Fruit fly (Drosophila melanogaster): Measurements from ENCODE around the gene CG42458.

DNA sequence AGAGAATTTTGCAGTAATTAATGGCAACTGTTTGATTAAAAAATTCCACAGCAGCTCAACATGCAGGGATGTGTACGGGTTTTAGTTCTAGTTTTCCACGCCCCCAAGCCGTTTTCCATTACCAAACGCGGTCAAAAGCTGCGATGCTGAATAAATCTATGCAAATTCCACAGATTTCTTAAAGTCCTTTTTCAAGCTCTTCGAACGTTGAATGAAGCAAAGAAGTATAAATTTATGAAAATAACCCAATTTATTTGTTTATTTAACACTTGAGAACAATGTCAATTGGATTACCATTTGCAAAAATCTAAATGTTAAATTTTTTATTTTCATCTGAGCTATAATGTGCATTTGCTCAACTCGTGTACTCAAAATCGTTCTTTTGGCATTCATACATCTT lies 41.6 kb downstream of the CG42458 start, which contains the start of the genes CG42660, CG42661 and Tsp66A:
- TF ChIP-seq CTCF (optimal IDR thresholded peaks at IDR 0.05) = no peak
- no peak for TF ChIP-seq CG8478 (optimal IDR thresholded peaks at IDR 0.05)
